Worm (Caenorhabditis elegans): ENCODE results near the gene gpa-5.

DNA sequence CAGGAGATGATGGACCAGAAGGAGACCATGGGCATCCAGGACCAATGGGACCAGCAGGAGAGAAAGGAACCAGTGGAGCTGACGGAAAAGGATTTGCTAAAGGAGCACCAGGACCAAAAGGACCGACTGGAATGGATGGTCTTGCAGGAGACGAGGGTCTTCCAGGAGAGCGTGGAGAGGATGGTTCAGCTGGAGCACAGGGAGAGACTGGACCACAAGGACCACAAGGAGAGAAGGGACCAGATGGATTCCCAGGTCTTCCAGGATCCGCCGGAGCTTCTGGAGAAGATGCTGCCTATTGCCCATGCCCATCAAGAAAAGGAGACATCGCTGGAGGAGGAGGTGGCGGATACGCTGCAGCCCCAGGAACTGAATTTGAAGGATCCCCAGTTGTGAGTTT, 26.8 kb downstream of the gpa-5 start:
- no peak for TF ChIP-seq unc-62 (GFP tag; optimal IDR thresholded peaks at IDR 0.05)
- no peak for TF ChIP-seq nhr-11 (tag; optimal IDR thresholded peaks at IDR 0.05)
- no peak for TF ChIP-seq dpl-1 (GFP tag; optimal IDR thresholded peaks at IDR 0.05)
- no peak for TF ChIP-seq nhr-90 (tag; optimal IDR thresholded peaks at IDR 0.05; ENCODE audit: poor library complexity)
- TF ChIP-seq nhr-28 (tag; optimal IDR thresholded peaks at IDR 0.05), result no peak
- no peak for TF ChIP-seq ceh-63 (GFP tag; optimal IDR thresholded peaks at IDR 0.05)
- TF ChIP-seq nhr-237 (tag; optimal IDR thresholded peaks at IDR 0.05), result no peak
- TF ChIP-seq nhr-47 (tag; optimal IDR thresholded peaks at IDR 0.05), result no peak
- TF ChIP-seq efl-1 (optimal IDR thresholded peaks at IDR 0.05), result no peak
- peak in 1 of 2 experiments; percentile 79 for TF ChIP-seq efl-1 (GFP tag; optimal IDR thresholded peaks at IDR 0.05 in 1 of 2)

All from whole organism, L1 larva.